Fruit fly (Drosophila melanogaster) whole organism, wandering third instar larva: ENCODE results near the gene Fit1.
A peak's percentile ranks its signal among the peaks of the same experiment; 100 is the strongest.

Experiments used
- Abd-B ChIP-seq: fragments of >200 bp; optimal IDR thresholded peaks from 2 replicates; lab custom pipeline; 2017; ENCODE audit warnings: missing biosample characterization, missing genetic modification characterization
- CG32264 ChIP-seq: fragments of 200-800 bp; sonication (Bioruptor generic); optimal IDR thresholded peaks from 2 replicates; lab custom pipeline; 2016; ENCODE audit warnings: missing biosample characterization, missing genetic modification characterization
- CG9705 ChIP-seq: fragments of 200-800 bp; sonication (Bioruptor generic); optimal IDR thresholded peaks from 2 replicates; lab custom pipeline; 2018; ENCODE audit warnings: missing biosample characterization, mild to moderate bottlenecking, missing genetic modification characterization
- CrebA ChIP-seq: fragments of 200-800 bp; sonication (Bioruptor generic); optimal IDR thresholded peaks from 2 replicates; lab custom pipeline; 2016; ENCODE audit warnings: missing biosample characterization, mild to moderate bottlenecking, missing genetic modification characterization, borderline replicate concordance
- Dfd ChIP-seq: fragments of >200 bp; optimal IDR thresholded peaks from 2 replicates; lab custom pipeline; 2017; ENCODE audit warnings: missing biosample characterization, missing genetic modification characterization
- Dif ChIP-seq: fragments of 200-275, 200-300 bp; sonication (Bioruptor generic); optimal IDR thresholded peaks from 2 replicates; lab custom pipeline; 2018; ENCODE audit warnings: missing biosample characterization, missing genetic modification characterization; ENCODE audit not compliant: partially characterized antibody
- HLH106 ChIP-seq: fragments of 200-800 bp; optimal IDR thresholded peaks from 3 replicates; lab custom pipeline; 2019; ENCODE audit warnings: missing biosample characterization, mild to moderate bottlenecking, missing genetic modification characterization, moderate library complexity
- Hr78 ChIP-seq: fragments of >200 bp; optimal IDR thresholded peaks from 2 replicates; lab custom pipeline; 2017; ENCODE audit warnings: missing biosample characterization, missing genetic modification characterization
- Hr83 ChIP-seq: fragments of 200-300 bp; sonication (Bioruptor generic); optimal IDR thresholded peaks from 2 replicates; lab custom pipeline; 2016; ENCODE audit warnings: missing biosample characterization, mild to moderate bottlenecking, missing genetic modification characterization, moderate library complexity; ENCODE audit not compliant: poor library complexity, severe bottlenecking
- Jra ChIP-seq: sonication (Bioruptor generic); optimal IDR thresholded peaks from 2 replicates; lab custom pipeline; 2016; ENCODE audit warnings: missing biosample characterization, missing genetic modification characterization
- Mio ChIP-seq: sonication (Bioruptor generic); optimal IDR thresholded peaks from 2 replicates; lab custom pipeline; 2016; ENCODE audit warnings: missing biosample characterization, missing genetic modification characterization
- Myc ChIP-seq: fragments of >200 bp; optimal IDR thresholded peaks from 2 replicates; lab custom pipeline; 2017
- N ChIP-seq: fragments of >200 bp; optimal IDR thresholded peaks from 2 replicates; lab custom pipeline; 2018; ENCODE audit warnings: missing biosample characterization, missing external identifiers, missing genetic modification characterization
- OdsH ChIP-seq: fragments of 200-800 bp; sonication (Bioruptor generic); optimal IDR thresholded peaks from 2 replicates; lab custom pipeline; 2016; ENCODE audit warnings: missing biosample characterization, mild to moderate bottlenecking, missing genetic modification characterization
- Rel ChIP-seq, 2 experiments: fragments of 200-800 bp; sonication (Bioruptor generic) in 1 of 2; optimal IDR thresholded peaks; 2 replicates in 1 of 2; 3 replicates in 1 of 2; lab custom pipeline; 2016 to 2019; ENCODE audit warnings: mild to moderate bottlenecking in 2 of 2, missing biosample characterization in 2 of 2, missing genetic modification characterization in 2 of 2, moderate library complexity in 1 of 2
- Vsx2 ChIP-seq: fragments of 200-300, 225-300 bp; sonication (Bioruptor generic); optimal IDR thresholded peaks from 2 replicates; lab custom pipeline; 2018; ENCODE audit warnings: missing biosample characterization, missing genetic modification characterization; ENCODE audit not compliant: partially characterized antibody
- br ChIP-seq: fragments of 200-800 bp; sonication (Bioruptor generic); optimal IDR thresholded peaks from 2 replicates; lab custom pipeline; 2016; ENCODE audit warnings: missing biosample characterization, missing genetic modification characterization
- brk ChIP-seq: fragments of 200-800 bp; sonication (Bioruptor generic); optimal IDR thresholded peaks from 2 replicates; lab custom pipeline; 2016; ENCODE audit warnings: missing biosample characterization, mild to moderate bottlenecking, missing genetic modification characterization
- dl ChIP-seq, 2 experiments: fragments of 175-275, 200-275 bp in 1 of 2; fragments of 200-275 bp in 1 of 2; sonication (Bioruptor generic); optimal IDR thresholded peaks; lab custom pipeline; 2018; ENCODE audit warnings: mild to moderate bottlenecking in 2 of 2, missing biosample characterization in 2 of 2, missing genetic modification characterization in 2 of 2, moderate library complexity in 2 of 2; ENCODE audit not compliant: partially characterized antibody in 2 of 2, insufficient read depth in 1 of 2
- dmrt93B ChIP-seq: fragments of 200-800 bp; sonication (Bioruptor generic); optimal IDR thresholded peaks from 2 replicates; lab custom pipeline; 2018; ENCODE audit warnings: missing biosample characterization, mild to moderate bottlenecking, missing genetic modification characterization
- dsf ChIP-seq: sonication (Bioruptor generic); optimal IDR thresholded peaks from 2 replicates; lab custom pipeline; 2016; ENCODE audit warnings: missing biosample characterization, missing genetic modification characterization, borderline replicate concordance
- ey ChIP-seq: fragments of 200-800 bp; sonication (Bioruptor generic); optimal IDR thresholded peaks from 2 replicates; lab custom pipeline; 2016; ENCODE audit warnings: missing biosample characterization, missing genetic modification characterization
- jim ChIP-seq: fragments of 175-275, 200-325 bp; sonication (Bioruptor generic); optimal IDR thresholded peaks from 2 replicates; lab custom pipeline; 2016; ENCODE audit warnings: missing biosample characterization, mild to moderate bottlenecking, missing genetic modification characterization
- lola ChIP-seq: fragments of >200 bp; optimal IDR thresholded peaks from 2 replicates; lab custom pipeline; 2017; ENCODE audit warnings: missing biosample characterization, missing genetic modification characterization
- pan ChIP-seq: fragments of >200 bp; optimal IDR thresholded peaks from 2 replicates; lab custom pipeline; 2017
- psq ChIP-seq: fragments of 200-800 bp; sonication (Bioruptor generic); optimal IDR thresholded peaks from 3 replicates; lab custom pipeline; 2017; ENCODE audit warnings: missing biosample characterization, mild to moderate bottlenecking, missing genetic modification characterization, moderate library complexity
- rgr ChIP-seq: fragments of 200-800 bp; sonication (Bioruptor generic); optimal IDR thresholded peaks from 3 replicates; lab custom pipeline; 2016; ENCODE audit warnings: missing biosample characterization, mild to moderate bottlenecking, missing genetic modification characterization
- sage ChIP-seq: fragments of 200-800 bp; sonication (Bioruptor generic); optimal IDR thresholded peaks from 2 replicates; lab custom pipeline; 2016; ENCODE audit warnings: missing biosample characterization, mild to moderate bottlenecking, missing genetic modification characterization
- sv ChIP-seq: fragments of 200-800 bp; sonication (Bioruptor generic); optimal IDR thresholded peaks from 3 replicates; lab custom pipeline; 2016; ENCODE audit warnings: missing biosample characterization, missing genetic modification characterization
- tai ChIP-seq: sonication (Bioruptor generic); optimal IDR thresholded peaks from 2 replicates; lab custom pipeline; 2016; ENCODE audit warnings: missing biosample characterization, missing genetic modification characterization
- woc ChIP-seq: sonication (Bioruptor generic); optimal IDR thresholded peaks from 2 replicates; lab custom pipeline; 2016; ENCODE audit warnings: missing biosample characterization, mild to moderate bottlenecking, missing genetic modification characterization

Gene Fit1

dm6 chr3L:4085867-4086266 is 17.5 kb upstream of the Fit1 start:
- TF ChIP-seq Dif (GFP tag; lab: Kevin White, UChicago) (no peak), woc (GFP tag; lab: Kevin White, UChicago) (no peak), sage (GFP tag; lab: Kevin White, UChicago) (no peak), rgr (GFP tag; lab: Kevin White, UChicago) (no peak), Vsx2 (no peak), ey (GFP tag; lab: Kevin White, UChicago) (no peak), CrebA (no peak), Abd-B (GFP tag; lab: Kevin White, UChicago) (no peak), Hr78 (GFP tag; lab: Kevin White, UChicago) (no peak), Jra (no peak), dl (GFP tag; optimal IDR thresholded peaks at IDR 0.05; lab: Kevin White, UChicago; ENCODE audit: insufficient read depth in 1 of 2, partially characterized antibody in 2 of 2) (no peak), Rel (GFP tag; optimal IDR thresholded peaks at IDR 0.05; lab: Kevin White, UChicago) (no peak), Rel (tag; optimal IDR thresholded peaks at IDR 0.05; lab: Kevin White, UChicago) (no peak)
- TF ChIP-seq, all 38 proteins: peak for 0

dm6 chr3L:4087281-4087680 is 16.1 kb upstream of the Fit1 start, which contains the start of gene CG14989:
Gene CG14989, plus strand, starts transcription at chr3L:4087581.
- TF ChIP-seq br = no peak
- TF ChIP-seq jim (GFP tag; lab: Kevin White, UChicago) = no peak
- no peak for TF ChIP-seq psq
- no peak for TF ChIP-seq Abd-B (GFP tag; lab: Kevin White, UChicago)
- TF ChIP-seq CG9705 = no peak
- TF ChIP-seq woc (GFP tag; lab: Kevin White, UChicago) = no peak
- no peak for TF ChIP-seq Rel (GFP tag; optimal IDR thresholded peaks at IDR 0.05; lab: Kevin White, UChicago)
- TF ChIP-seq Rel (tag; optimal IDR thresholded peaks at IDR 0.05; lab: Kevin White, UChicago) = no peak
- TF ChIP-seq Dfd (GFP tag; lab: Kevin White, UChicago) = no peak
- no peak for TF ChIP-seq lola
- TF ChIP-seq Myc (lab: Kevin White, UChicago) = no peak
- TF ChIP-seq Mio (GFP tag; lab: Kevin White, UChicago) = no peak
- TF ChIP-seq dsf (GFP tag; lab: Kevin White, UChicago) = no peak
- TF ChIP-seq Jra = no peak

- TF ChIP-seq dsf (GFP tag; lab: Kevin White, UChicago) (no peak), jim (GFP tag; lab: Kevin White, UChicago) (no peak), Abd-B (GFP tag; lab: Kevin White, UChicago) (no peak), dmrt93B (no peak), br (no peak), sage (GFP tag; lab: Kevin White, UChicago) (no peak), Vsx2 (peak; percentile 35), ey (GFP tag; lab: Kevin White, UChicago) (no peak), CG32264 (GFP tag; lab: Kevin White, UChicago) (no peak)
Measured at dm6 chr3L:4088694-4089190, 14.6 kb upstream of the Fit1 start, which contains the start of gene Gad1. Gene Gad1, minus strand, starts transcription at chr3L:4088744.

- TF ChIP-seq N (GFP tag; lab: Kevin White, UChicago) (peak; percentile 87), br (no peak), Myc (lab: Kevin White, UChicago) (peak; percentile 95)
Measured at dm6 chr3L:4092705-4093257, 10.6 kb upstream of the Fit1 start, which contains the start of gene CG14990. Gene CG14990, plus strand, starts transcription at chr3L:4093207.

- TF ChIP-seq tai (no peak), CrebA (no peak), Mio (GFP tag; lab: Kevin White, UChicago) (no peak), Dif (GFP tag; lab: Kevin White, UChicago) (no peak), psq (no peak), sage (GFP tag; lab: Kevin White, UChicago) (no peak), brk (no peak), sv (GFP tag; lab: Kevin White, UChicago) (no peak), Hr83 (GFP tag; lab: Kevin White, UChicago) (no peak), Rel (GFP tag; optimal IDR thresholded peaks at IDR 0.05; lab: Kevin White, UChicago) (no peak), Rel (tag; optimal IDR thresholded peaks at IDR 0.05; lab: Kevin White, UChicago) (no peak), Abd-B (GFP tag; lab: Kevin White, UChicago) (no peak), OdsH (GFP tag; lab: Kevin White, UChicago) (no peak), HLH106 (no peak), pan (lab: Kevin White, UChicago) (no peak), jim (GFP tag; lab: Kevin White, UChicago) (no peak), Dfd (GFP tag; lab: Kevin White, UChicago) (no peak), woc (GFP tag; lab: Kevin White, UChicago) (no peak), Jra (no peak), CG9705 (no peak)
- TF ChIP-seq, all 38 proteins: peak for 0
Measured at dm6 chr3L:4096546-4096945, 6.8 kb upstream of the Fit1 start.
